Worm (Caenorhabditis elegans) whole organism, young adult: ENCODE data around the gene clh-4.
A peak's percentile ranks its signal among the peaks of the same experiment; 100 is the strongest.

Experiments used
- C06A6.2 ChIP-seq: fragments of 200-800 bp; sonication (Bioruptor generic); conservative IDR thresholded peaks from 2 replicates; pipeline ENCODE4 v1.3.6; 2022; ENCODE audit warnings: missing genetic modification characterization, missing compliant biosample characterization
- D2030.7 ChIP-seq: fragments of 200-800 bp; sonication (Bioruptor generic); IDR thresholded peaks from 2 replicates; pipeline ENCODE4 v1.3.6; 2022; ENCODE audit warnings: missing genetic modification reagents, missing genetic modification characterization, missing compliant biosample characterization
- F10E7.11 ChIP-seq: sonication (generic microtip); optimal IDR thresholded peaks from 2 replicates; lab custom pipeline; 2017; ENCODE audit warnings: mild to moderate bottlenecking, missing genetic modification characterization, moderate library complexity, missing compliant biosample characterization
- F22D6.2 ChIP-seq: sonication (generic microtip); optimal IDR thresholded peaks from 2 replicates; lab custom pipeline; 2016; ENCODE audit warnings: mild to moderate bottlenecking, missing genetic modification characterization, missing compliant biosample characterization
- F39B2.1 ChIP-seq: fragments of 200-800 bp; sonication (Bioruptor generic); IDR thresholded peaks from 2 replicates; pipeline ENCODE4 v1.3.6; 2022; ENCODE audit warnings: missing genetic modification reagents, missing genetic modification characterization, missing compliant biosample characterization
- F57C9.4 ChIP-seq: sonication (generic microtip); optimal IDR thresholded peaks from 2 replicates; lab custom pipeline; 2017; ENCODE audit warnings: mild to moderate bottlenecking, missing genetic modification characterization, missing compliant biosample characterization
- Y67H2A.10 ChIP-seq: fragments of 200-800 bp; sonication (Bioruptor generic); conservative IDR thresholded peaks from 2 replicates; pipeline ENCODE4 v1.3.6; 2022; ENCODE audit warnings: missing genetic modification reagents, missing genetic modification characterization, missing compliant biosample characterization
- Y79H2A.3 ChIP-seq: fragments of 200-800 bp; sonication (Bioruptor generic); conservative IDR thresholded peaks from 2 replicates; pipeline ENCODE4 v1.3.6; 2022; ENCODE audit warnings: missing genetic modification reagents, missing genetic modification characterization, missing compliant biosample characterization
- ama-1 ChIP-seq, 3 experiments: fragments of 150-350 bp in 1 of 3; sonication (generic microtip) in 2 of 3; optimal IDR thresholded peaks; 2 replicates each; lab custom pipeline; 2014 to 2018; ENCODE audit warnings: missing biosample characterization in 2 of 3, missing genetic modification characterization in 2 of 3, missing genetic modification reagents in 2 of 3
- athp-1 ChIP-seq: sonication (generic microtip); optimal IDR thresholded peaks from 2 replicates; lab custom pipeline; 2017; ENCODE audit warnings: mild to moderate bottlenecking, missing genetic modification characterization, missing compliant biosample characterization
- attf-3 ChIP-seq: fragments of 200-800 bp; sonication (Bioruptor generic); conservative IDR thresholded peaks from 2 replicates; pipeline ENCODE4 v1.3.6; 2022; ENCODE audit warnings: missing genetic modification reagents, missing genetic modification characterization, missing compliant biosample characterization
- cebp-1 ChIP-seq, 2 experiments: fragments of 200-800 bp in 1 of 2; sonication (Bioruptor generic) in 1 of 2; sonication (generic microtip) in 1 of 2; IDR thresholded peaks in 1 of 2; optimal IDR thresholded peaks in 1 of 2; 2 replicates each; pipeline versions ENCODE4 v1.3.6 to Lab custom; 2017 to 2022; ENCODE audit warnings: missing compliant biosample characterization in 2 of 2, missing genetic modification characterization in 2 of 2, mild to moderate bottlenecking in 1 of 2, missing genetic modification reagents in 1 of 2, moderate library complexity in 1 of 2
- cebp-2 ChIP-seq: fragments of 200-800 bp; sonication (Bioruptor generic); IDR thresholded peaks from 2 replicates; pipeline ENCODE4 v1.3.6; 2022; ENCODE audit warnings: missing genetic modification characterization, missing compliant biosample characterization
- ceh-100 ChIP-seq: fragments of 200-800 bp; sonication (Bioruptor generic); IDR thresholded peaks from 2 replicates; pipeline ENCODE4 v1.3.6; 2022; ENCODE audit warnings: missing genetic modification reagents, missing genetic modification characterization, missing compliant biosample characterization
- ceh-58 ChIP-seq: fragments of 200-800 bp; sonication (Bioruptor generic); IDR thresholded peaks from 2 replicates; pipeline ENCODE4 v1.3.6; 2022; ENCODE audit warnings: missing genetic modification characterization, missing compliant biosample characterization
- ceh-91 ChIP-seq: fragments of 200-800 bp; sonication (Bioruptor generic); IDR thresholded peaks from 2 replicates; pipeline ENCODE4 v1.3.6; 2022; ENCODE audit warnings: missing genetic modification reagents, missing genetic modification characterization, missing compliant biosample characterization
- chd-7 ChIP-seq: sonication (generic microtip); optimal IDR thresholded peaks from 2 replicates; lab custom pipeline; 2016; ENCODE audit warnings: mild to moderate bottlenecking, missing genetic modification characterization, moderate library complexity, missing compliant biosample characterization
- die-1 ChIP-seq: sonication (generic microtip); optimal IDR thresholded peaks from 2 replicates; lab custom pipeline; 2016; ENCODE audit warnings: missing genotype, mild to moderate bottlenecking, missing genetic modification characterization, missing compliant biosample characterization
- dpff-1 ChIP-seq: sonication (generic microtip); optimal IDR thresholded peaks from 2 replicates; lab custom pipeline; 2017; ENCODE audit warnings: mild to moderate bottlenecking, missing genetic modification characterization, missing compliant biosample characterization
- ekl-4 ChIP-seq: fragments of 200-800 bp; sonication (Bioruptor generic); IDR thresholded peaks from 2 replicates; pipeline ENCODE4 v1.3.6; 2022; ENCODE audit warnings: missing genetic modification reagents, missing genetic modification characterization, missing compliant biosample characterization
- gei-17 ChIP-seq: fragments of 200-800 bp; sonication (Bioruptor generic); optimal IDR thresholded peaks from 2 replicates; lab custom pipeline; 2018; ENCODE audit warnings: mild to moderate bottlenecking, missing genetic modification characterization, missing compliant biosample characterization
- hlh-12 ChIP-seq: sonication (generic microtip); optimal IDR thresholded peaks from 2 replicates; lab custom pipeline; 2016; ENCODE audit warnings: missing genetic modification characterization, missing compliant biosample characterization
- hrde-1 ChIP-seq: sonication (generic microtip); optimal IDR thresholded peaks from 2 replicates; lab custom pipeline; 2016; ENCODE audit warnings: missing genetic modification characterization, mild to moderate bottlenecking, missing compliant biosample characterization, moderate library complexity, missing genotype, missing genetic modification reagents, borderline replicate concordance
- hsf-1 ChIP-seq: fragments of 200-800 bp; sonication (Bioruptor generic); IDR thresholded peaks from 2 replicates; pipeline ENCODE4 v1.3.6; 2022; ENCODE audit warnings: missing genetic modification reagents, missing genetic modification characterization, missing compliant biosample characterization
- lag-1 ChIP-seq: fragments of 200-800 bp; sonication (Bioruptor generic); IDR thresholded peaks from 2 replicates; pipeline ENCODE4 v1.3.6; 2022; ENCODE audit warnings: missing genetic modification reagents, missing genetic modification characterization, missing compliant biosample characterization
- lin-35 ChIP-seq, 3 experiments: fragments of 150-350 bp in 2 of 3; sonication (generic microtip) in 1 of 3; optimal IDR thresholded peaks; 2 replicates each; lab custom pipeline; 2014 to 2018; ENCODE audit warnings: missing biosample characterization in 3 of 3, missing genetic modification characterization in 3 of 3, missing genetic modification reagents in 3 of 3
- lin-40 ChIP-seq: sonication (generic microtip); optimal IDR thresholded peaks from 2 replicates; lab custom pipeline; 2016; ENCODE audit warnings: missing genetic modification characterization, mild to moderate bottlenecking, missing compliant biosample characterization, missing genotype, missing genetic modification reagents
- madf-10 ChIP-seq: sonication (generic microtip); optimal IDR thresholded peaks from 2 replicates; lab custom pipeline; 2016; ENCODE audit warnings: mild to moderate bottlenecking, missing genetic modification characterization, missing compliant biosample characterization
- mxl-1 ChIP-seq: sonication (generic microtip); optimal IDR thresholded peaks from 2 replicates; lab custom pipeline; 2016; ENCODE audit warnings: missing genetic modification characterization, missing compliant biosample characterization
- nfyb-1 ChIP-seq: fragments of 200-800 bp; sonication (Bioruptor generic); IDR thresholded peaks from 2 replicates; pipeline ENCODE4 v1.3.6; 2022; ENCODE audit warnings: missing genetic modification reagents, missing genetic modification characterization, missing compliant biosample characterization
- nhr-120 ChIP-seq: fragments of 200-800 bp; sonication (Bioruptor generic); IDR thresholded peaks from 2 replicates; pipeline ENCODE4 v1.3.6; 2022; ENCODE audit warnings: missing genetic modification characterization, missing compliant biosample characterization
- nhr-27 ChIP-seq: fragments of 200-800 bp; sonication (Bioruptor generic); optimal IDR thresholded peaks from 2 replicates; lab custom pipeline; 2018; ENCODE audit warnings: mild to moderate bottlenecking, missing genetic modification characterization, moderate library complexity, missing compliant biosample characterization
- nhr-80 ChIP-seq: sonication (generic microtip); optimal IDR thresholded peaks from 2 replicates; lab custom pipeline; 2016; ENCODE audit warnings: missing genetic modification characterization, missing compliant biosample characterization
- snpc-1.1 ChIP-seq: sonication (generic microtip); optimal IDR thresholded peaks from 2 replicates; lab custom pipeline; 2017; ENCODE audit warnings: missing genetic modification characterization, mild to moderate bottlenecking, missing compliant biosample characterization, antibody characterized with exemption, moderate library complexity, missing genotype, missing genetic modification reagents; ENCODE audit not compliant: insufficient read depth
- snpc-3.4 ChIP-seq: sonication (generic microtip); optimal IDR thresholded peaks from 2 replicates; lab custom pipeline; 2017; ENCODE audit warnings: missing genetic modification characterization, mild to moderate bottlenecking, missing compliant biosample characterization, antibody characterized with exemption, moderate library complexity, missing genotype, missing genetic modification reagents
- somi-1 ChIP-seq: fragments of 200-800 bp; sonication (Bioruptor generic); optimal IDR thresholded peaks from 2 replicates; lab custom pipeline; 2018; ENCODE audit warnings: mild to moderate bottlenecking, missing genetic modification characterization, missing compliant biosample characterization
- unc-130 ChIP-seq: sonication (generic microtip); optimal IDR thresholded peaks from 2 replicates; lab custom pipeline; 2016; ENCODE audit warnings: missing genetic modification reagents, missing genetic modification characterization, missing compliant biosample characterization
- xnd-1 ChIP-seq: sonication (generic microtip); optimal IDR thresholded peaks from 2 replicates; lab custom pipeline; 2016; ENCODE audit warnings: missing genotype, missing genetic modification reagents, missing genetic modification characterization, missing compliant biosample characterization
- ztf-26 ChIP-seq: sonication (generic microtip); optimal IDR thresholded peaks from 2 replicates; lab custom pipeline; 2017; ENCODE audit warnings: missing genetic modification characterization, missing compliant biosample characterization

Gene clh-4

DNA sequence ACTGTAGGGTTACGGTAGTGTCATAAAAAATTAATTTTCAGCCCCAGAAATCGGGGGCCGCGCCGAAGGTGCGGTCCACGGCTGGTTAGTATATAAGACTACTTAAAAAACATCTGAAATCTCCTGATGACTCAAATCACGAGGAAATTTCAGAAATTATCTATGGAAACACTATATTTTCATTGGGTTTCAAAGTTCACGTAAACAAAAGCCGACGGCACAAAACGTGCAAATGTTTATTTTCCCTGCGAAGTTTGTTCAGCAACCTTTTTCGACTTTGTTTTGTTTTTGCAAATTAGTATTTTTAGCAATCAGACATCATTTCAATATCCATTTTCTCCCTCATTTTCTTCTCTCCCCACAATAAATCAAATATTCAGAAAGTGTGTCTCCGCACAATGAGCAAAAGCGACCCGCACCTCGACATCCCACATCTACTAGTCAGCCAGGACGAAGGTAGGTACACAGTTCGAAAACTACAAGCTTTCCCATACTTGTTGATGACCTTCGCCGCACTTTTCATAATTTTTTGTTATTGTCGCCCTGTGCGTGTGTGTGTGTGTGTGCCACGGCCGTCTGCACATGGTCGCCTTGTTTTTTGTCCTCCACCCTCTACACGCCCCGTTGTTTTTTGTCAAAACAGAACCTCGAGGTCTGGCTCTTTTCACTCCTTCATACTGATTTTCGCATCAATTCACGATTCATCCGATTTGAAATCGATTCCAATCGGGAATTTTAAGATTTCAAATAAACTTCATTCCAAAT is 36.4 kb upstream of the clh-4 start:
- TF ChIP-seq madf-10 (tag; lab: Kevin White, UChicago) (no peak), hrde-1 (no peak), snpc-3.4 (tag; lab: Kevin White, UChicago) (no peak), nfyb-1 (GFP tag; lab: Robert Waterston, UW) (peak; percentile 32; the same call in 1 of the 2 replicates)

DNA sequence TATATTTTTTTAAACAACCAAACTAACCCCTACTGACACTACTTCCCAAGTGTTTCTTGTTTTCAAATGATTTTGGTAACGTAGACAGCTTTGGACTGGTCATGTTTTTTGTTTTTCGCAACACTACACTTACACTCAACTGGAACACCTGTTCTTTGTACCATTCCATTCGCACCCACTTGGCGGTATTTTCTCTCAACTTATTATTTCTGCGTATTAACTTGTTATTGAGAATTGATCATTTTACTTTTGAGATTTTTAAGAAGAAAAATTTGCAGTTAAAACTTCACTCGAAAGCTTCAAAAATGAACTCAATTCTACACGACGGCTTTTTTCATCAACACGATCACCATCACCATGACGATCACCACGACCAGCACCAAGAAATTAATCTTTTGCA is 34.5 kb upstream of the clh-4 start, which contains the start of gene ZK470.2:
Gene ZK470.2, plus strand, starts transcription at position 301 of the 400 bp plus-strand sequence.
- TF ChIP-seq snpc-1.1 (tag; lab: Kevin White, UChicago) (no peak), gei-17 (no peak), nhr-27 (tag; lab: Kevin White, UChicago) (no peak), cebp-1 (GFP tag; IDR thresholded peaks at IDR 0.05; lab: Robert Waterston, UW) (no peak), cebp-1 (tag; optimal IDR thresholded peaks at IDR 0.05; lab: Kevin White, UChicago) (no peak), lag-1 (GFP tag; lab: Robert Waterston, UW) (no peak), mxl-1 (tag; lab: Kevin White, UChicago) (no peak), attf-3 (GFP tag; lab: Robert Waterston, UW) (no peak), D2030.7 (no peak), ceh-91 (GFP tag; lab: Robert Waterston, UW) (no peak), F39B2.1 (no peak), unc-130 (GFP tag; lab: Kevin White, UChicago) (no peak), ceh-58 (GFP tag; lab: Robert Waterston, UW) (no peak), F10E7.11 (tag; lab: Kevin White, UChicago) (no peak), cebp-2 (GFP tag; lab: Robert Waterston, UW) (no peak), hsf-1 (GFP tag; lab: Robert Waterston, UW) (no peak), Y67H2A.10 (GFP tag; lab: Robert Waterston, UW) (no peak), athp-1 (tag; lab: Kevin White, UChicago) (no peak), ztf-26 (tag; lab: Kevin White, UChicago) (no peak), nhr-120 (GFP tag; lab: Robert Waterston, UW) (no peak), hlh-12 (tag; lab: Kevin White, UChicago) (no peak)
- TF ChIP-seq, all 124 proteins: peak for 0

DNA sequence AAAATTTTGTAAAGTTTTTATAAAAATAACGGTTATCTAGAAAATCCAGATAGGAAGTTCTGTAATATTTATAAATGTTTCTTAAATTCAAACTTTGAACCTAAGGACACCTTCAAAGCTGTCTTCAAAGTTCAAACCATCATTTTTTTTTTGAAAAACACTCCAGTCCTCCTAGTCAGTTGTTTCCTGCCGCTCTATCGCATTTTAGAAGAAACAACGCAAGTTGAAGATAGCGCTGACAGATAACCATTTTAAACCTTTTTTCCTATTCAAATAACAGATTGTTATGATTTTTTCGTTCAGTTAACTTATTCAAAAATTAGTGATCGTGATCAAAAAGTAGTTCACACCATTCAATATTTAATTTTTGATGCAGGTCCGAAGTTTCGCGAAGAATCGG is 33.0 kb upstream of the clh-4 start:
- TF ChIP-seq nhr-80 (tag; lab: Kevin White, UChicago) (peak; percentile 10), lag-1 (GFP tag; lab: Robert Waterston, UW) (no peak), xnd-1 (tag; lab: Kevin White, UChicago) (no peak), ama-1 (optimal IDR thresholded peaks at IDR 0.05; lab: Kevin White, UChicago) (no peak), ama-1 (GFP tag; optimal IDR thresholded peaks at IDR 0.05; lab: Kevin White, UChicago) (no peak)

DNA sequence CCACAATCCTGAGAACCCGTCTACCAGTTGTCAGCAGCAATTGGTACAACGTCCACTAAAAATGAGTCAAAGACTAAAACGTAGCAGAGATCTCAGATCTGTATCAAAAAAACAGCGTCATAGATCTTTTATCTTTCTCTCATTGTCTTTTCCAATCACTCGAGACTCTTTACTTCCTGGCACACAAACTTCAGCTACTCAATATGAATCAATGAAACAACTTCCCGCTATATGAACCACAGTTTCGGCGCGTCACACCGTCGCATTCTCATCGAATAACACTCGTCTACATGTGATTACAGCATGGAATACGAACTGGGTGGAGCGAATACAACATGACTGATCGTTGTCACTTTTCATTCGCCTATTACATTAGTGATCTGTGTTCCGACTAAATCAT is 31.9 kb upstream of the clh-4 start:
- no peak for TF ChIP-seq Y67H2A.10 (GFP tag; lab: Robert Waterston, UW)
- TF ChIP-seq ceh-100 (GFP tag; lab: Robert Waterston, UW) = no peak
- TF ChIP-seq lin-35 (GFP tag; optimal IDR thresholded peaks at IDR 0.05; lab: Kevin White, UChicago) = no peak
- no peak for TF ChIP-seq ekl-4 (GFP tag; lab: Robert Waterston, UW)
- peak; percentile 2 for TF ChIP-seq nhr-80 (tag; lab: Kevin White, UChicago)
- TF ChIP-seq madf-10 (tag; lab: Kevin White, UChicago) = no peak
- TF ChIP-seq F57C9.4 = no peak
- peak; percentile 73 for TF ChIP-seq somi-1 (GFP tag; lab: Kevin White, UChicago)
- no peak for TF ChIP-seq snpc-3.4 (tag; lab: Kevin White, UChicago)
- peak; percentile 36 for TF ChIP-seq chd-7 (tag; lab: Kevin White, UChicago)
- TF ChIP-seq hrde-1 = no peak
- TF ChIP-seq die-1 = peak; percentile 50
- TF ChIP-seq C06A6.2 (GFP tag; lab: Robert Waterston, UW) = 0 out of 2 replicates have a peak, but pooled peaks have one; percentile 35
- TF ChIP-seq F22D6.2 (tag; lab: Kevin White, UChicago) = peak; percentile 45
- peak; percentile 71 for TF ChIP-seq ztf-26 (tag; lab: Kevin White, UChicago)
- no peak for TF ChIP-seq F10E7.11 (tag; lab: Kevin White, UChicago)
- TF ChIP-seq dpff-1 (tag; lab: Kevin White, UChicago) = no peak
- peak; percentile 65 for TF ChIP-seq lin-40
- no peak for TF ChIP-seq Y79H2A.3 (GFP tag; lab: Robert Waterston, UW)
